Worm (Caenorhabditis elegans): ENCODE data around the gene R02D5.4.

- TF ChIP-seq nhr-77 (tag; optimal IDR thresholded peaks at IDR 0.05) (no peak), egl-27 (tag; optimal IDR thresholded peaks at IDR 0.05) (no peak), nhr-102 (tag; optimal IDR thresholded peaks at IDR 0.05) (no peak), lsy-2 (tag; optimal IDR thresholded peaks at IDR 0.05) (no peak), nhr-11 (tag; optimal IDR thresholded peaks at IDR 0.05) (no peak), nhr-76 (tag; optimal IDR thresholded peaks at IDR 0.05) (no peak), Y75B8A.6 (GFP tag; IDR thresholded peaks at IDR 0.05) (no peak)
These were observed 35.1 kb downstream of the R02D5.4 start, which contains the start of gene F23B12.7 for ce11 chrV:14449397-14449796.

Measured in whole organism, L4 larva.